Worm (Caenorhabditis elegans): ENCODE measurements around the gene psr-1.

- TF ChIP-seq elt-3 (tag; optimal IDR thresholded peaks at IDR 0.05) (no peak), ama-1 (optimal IDR thresholded peaks at IDR 0.05) (no peak)
These were observed 16.2 kb downstream of the psr-1 start, which contains the start of gene F29B9.12 for ce11 chrIV:4669242-4669641.
